Fruit fly (Drosophila melanogaster): ENCODE results near the gene ema.

DNA sequence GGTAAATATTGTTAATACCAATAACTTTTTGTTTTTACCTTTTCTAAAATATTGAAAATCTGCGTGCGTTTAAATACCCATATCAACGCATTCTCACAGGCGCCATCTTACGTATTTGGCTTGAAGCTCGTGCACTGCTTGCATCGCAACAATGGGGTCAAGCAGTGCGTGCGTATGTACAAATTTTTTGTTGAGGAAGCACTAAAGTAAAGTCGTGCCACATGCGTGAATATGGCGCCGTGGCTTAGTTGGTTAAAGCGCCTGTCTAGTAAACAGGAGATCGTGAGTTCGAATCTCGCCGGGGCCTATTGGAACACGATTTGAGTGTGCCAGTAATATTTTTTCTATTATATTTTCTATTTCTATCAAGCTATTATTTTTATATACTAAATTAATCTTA is 9.8 kb downstream of the ema start:
- TF ChIP-seq CTCF (optimal IDR thresholded peaks at IDR 0.05) (peak; percentile 97 to 98), CG8478 (optimal IDR thresholded peaks at IDR 0.05) (no peak)
